Worm (Caenorhabditis elegans) whole organism, mixed stage, embryonic: Measurements from ENCODE around the gene set-23.

Source experiments
- elt-3 ChIP-seq: fragments of 150-350 bp; optimal IDR thresholded peaks from 2 replicates; lab custom pipeline; 2014; ENCODE audit warnings: missing biosample characterization, missing genetic modification characterization
- lsy-2 ChIP-seq: fragments of 150-350 bp; optimal IDR thresholded peaks from 2 replicates; lab custom pipeline; 2014; ENCODE audit warnings: missing biosample characterization, missing genetic modification characterization
- nhr-237 ChIP-seq: fragments of 150-350 bp; optimal IDR thresholded peaks from 2 replicates; lab custom pipeline; 2014; ENCODE audit warnings: missing biosample characterization, missing genetic modification characterization
- ztf-11 ChIP-seq: fragments of 150-350 bp; optimal IDR thresholded peaks from 2 replicates; lab custom pipeline; 2014; ENCODE audit warnings: missing biosample characterization, missing genetic modification characterization

DNA sequence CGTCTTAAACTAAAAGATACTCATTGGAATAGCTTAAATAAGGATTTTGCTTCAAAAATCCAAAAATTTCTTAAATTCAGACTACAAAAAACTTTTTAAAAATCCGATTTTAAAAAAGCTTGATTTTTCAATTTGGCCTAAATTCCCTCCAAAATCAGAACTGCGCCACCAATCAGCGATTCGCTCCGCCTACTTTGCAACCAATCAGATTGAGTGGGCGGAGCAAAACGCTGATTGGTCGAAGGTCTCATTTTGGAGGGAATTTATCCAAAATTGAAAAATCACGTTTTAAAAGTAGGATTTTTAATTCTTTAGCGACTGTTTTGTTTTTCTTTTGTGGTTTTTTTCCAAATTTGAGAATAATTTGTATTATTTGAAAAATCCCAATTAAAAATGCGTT lies 47.9 kb downstream of the set-23 start:
- no peak for TF ChIP-seq elt-3 (tag; lab: Kevin White, UChicago)
- no peak for TF ChIP-seq lsy-2 (tag; lab: Kevin White, UChicago)
- TF ChIP-seq nhr-237, result no peak
- no peak for TF ChIP-seq ztf-11 (tag; lab: Kevin White, UChicago)
